Worm (Caenorhabditis elegans) whole organism, L1 larva: ENCODE measurements around the gene jhdm-1.

Experiments
- C16A3.4 ChIP-seq: fragments of 150-350 bp; optimal IDR thresholded peaks from 2 replicates; lab custom pipeline; 2014; ENCODE audit warnings: missing biosample characterization, missing genetic modification characterization
- F16B12.6 ChIP-seq: fragments of 150-350 bp; optimal IDR thresholded peaks from 2 replicates; lab custom pipeline; 2014; ENCODE audit warnings: missing biosample characterization, missing genetic modification characterization
- aha-1 ChIP-seq: fragments of 150-350 bp; optimal IDR thresholded peaks from 2 replicates; lab custom pipeline; 2014; ENCODE audit warnings: missing biosample characterization, missing genetic modification characterization
- alr-1 ChIP-seq: fragments of 200-800 bp; sonication (Bioruptor generic); optimal IDR thresholded peaks from 2 replicates; lab custom pipeline; 2018; ENCODE audit warnings: borderline replicate concordance, mild to moderate bottlenecking, missing genetic modification characterization, missing compliant biosample characterization
- aly-2 ChIP-seq: fragments of 150-350 bp; optimal IDR thresholded peaks from 2 replicates; lab custom pipeline; 2014; ENCODE audit warnings: missing biosample characterization, missing genetic modification characterization
- blmp-1 ChIP-seq: fragments of 150-350 bp; optimal IDR thresholded peaks from 2 replicates; lab custom pipeline; 2014; ENCODE audit warnings: missing biosample characterization, missing genetic modification characterization
- ceh-63 ChIP-seq: fragments of 200-800 bp; sonication (Bioruptor generic); optimal IDR thresholded peaks from 2 replicates; lab custom pipeline; 2018; ENCODE audit warnings: mild to moderate bottlenecking, missing genetic modification characterization, missing compliant biosample characterization
- ceh-82 ChIP-seq, 3 experiments: fragments of 150-350 bp in 1 of 3; sonication (generic microtip) in 2 of 3; optimal IDR thresholded peaks; 2 replicates each; lab custom pipeline; 2014 to 2017; ENCODE audit warnings: missing biosample characterization in 3 of 3, missing genetic modification characterization in 3 of 3
- efl-1 ChIP-seq, 4 experiments: fragments of 150-350 bp; optimal IDR thresholded peaks in 3 of 4; peaks in 1 of 4; 1 replicate in 1 of 4; 2 replicates in 3 of 4; lab custom pipeline; 2014; ENCODE audit warnings: missing biosample characterization in 2 of 4, missing genetic modification characterization in 2 of 4, missing genetic modification reagents in 2 of 4
- egl-27 ChIP-seq, 2 experiments: fragments of 150-350 bp in 1 of 2; sonication (generic microtip); optimal IDR thresholded peaks; 3 replicates each; lab custom pipeline; 2017 to 2018; ENCODE audit warnings: missing biosample characterization in 2 of 2, missing genetic modification characterization in 2 of 2, missing genetic modification reagents in 2 of 2
- elt-2 ChIP-seq: sonication (generic microtip); optimal IDR thresholded peaks from 2 replicates; lab custom pipeline; 2016; ENCODE audit warnings: missing genetic modification characterization, mild to moderate bottlenecking, inconsistent platforms, missing compliant biosample characterization, missing genetic modification reagents
- elt-3 ChIP-seq, 6 experiments: fragments of 150-350 bp in 1 of 6; sonication (generic microtip); optimal IDR thresholded peaks; 2 replicates each; lab custom pipeline; 2017 to 2018; ENCODE audit warnings: missing biosample characterization in 6 of 6, missing genetic modification characterization in 6 of 6, inconsistent platforms in 1 of 6
- ets-5 ChIP-seq: fragments of 200-800 bp; sonication (Bioruptor generic); IDR thresholded peaks from 2 replicates; pipeline ENCODE4 v1.3.6; 2022; ENCODE audit warnings: missing genetic modification characterization, missing compliant biosample characterization
- fkh-10 ChIP-seq: sonication (generic microtip); optimal IDR thresholded peaks from 2 replicates; lab custom pipeline; 2017; ENCODE audit warnings: missing biosample characterization, missing genetic modification reagents, missing genetic modification characterization
- fkh-4 ChIP-seq: sonication (generic microtip); optimal IDR thresholded peaks from 2 replicates; lab custom pipeline; 2016; ENCODE audit warnings: missing compliant biosample characterization, missing genetic modification characterization, borderline replicate concordance
- fkh-8 ChIP-seq: sonication (generic microtip); optimal IDR thresholded peaks from 2 replicates; lab custom pipeline; 2016; ENCODE audit warnings: mild to moderate bottlenecking, missing genetic modification characterization, missing compliant biosample characterization
- fos-1 ChIP-seq: fragments of 150-350 bp; optimal IDR thresholded peaks from 2 replicates; lab custom pipeline; 2014; ENCODE audit warnings: missing biosample characterization, missing genetic modification characterization
- hpl-2 ChIP-seq: fragments of 150-350 bp; optimal IDR thresholded peaks from 2 replicates; lab custom pipeline; 2014; ENCODE audit warnings: missing biosample characterization, missing genetic modification reagents, missing genetic modification characterization
- lin-14 ChIP-seq: fragments of 200-800 bp; sonication (Bioruptor generic); optimal IDR thresholded peaks from 2 replicates; lab custom pipeline; 2018; ENCODE audit warnings: mild to moderate bottlenecking, missing genetic modification characterization, moderate library complexity, missing compliant biosample characterization
- lin-35 ChIP-seq, 2 experiments: fragments of 150-350 bp; optimal IDR thresholded peaks; 2 replicates each; lab custom pipeline; 2014; ENCODE audit warnings: missing biosample characterization in 2 of 2, missing genetic modification characterization in 2 of 2, missing genetic modification reagents in 2 of 2
- lin-39 ChIP-seq: fragments of 150-350 bp; optimal IDR thresholded peaks from 2 replicates; lab custom pipeline; 2014; ENCODE audit warnings: missing biosample characterization, missing genetic modification reagents, missing genetic modification characterization
- lir-3 ChIP-seq: sonication (generic microtip); optimal IDR thresholded peaks from 2 replicates; lab custom pipeline; 2016; ENCODE audit warnings: mild to moderate bottlenecking, missing genetic modification characterization, moderate library complexity, missing compliant biosample characterization; ENCODE audit not compliant: poor library complexity
- lsy-2 ChIP-seq, 2 experiments: fragments of 150-350 bp; optimal IDR thresholded peaks; 2 replicates each; lab custom pipeline; 2014; ENCODE audit warnings: missing biosample characterization in 2 of 2, missing genetic modification characterization in 2 of 2
- mdl-1 ChIP-seq, 2 experiments: fragments of 150-350 bp; optimal IDR thresholded peaks; 2 replicates each; lab custom pipeline; 2014 to 2017; ENCODE audit warnings: missing biosample characterization in 2 of 2, missing genetic modification characterization in 2 of 2, inconsistent platforms in 1 of 2
- mep-1 ChIP-seq: fragments of 150-350 bp; optimal IDR thresholded peaks from 2 replicates; lab custom pipeline; 2014; ENCODE audit warnings: missing biosample characterization, missing genetic modification characterization
- nhr-19 ChIP-seq: fragments of 200-800 bp; sonication (Bioruptor generic); conservative IDR thresholded peaks from 2 replicates; pipeline ENCODE4 v1.3.6; 2022; ENCODE audit warnings: missing genetic modification characterization, missing compliant biosample characterization
- nhr-20 ChIP-seq: sonication (generic microtip); optimal IDR thresholded peaks from 2 replicates; lab custom pipeline; 2016; ENCODE audit warnings: mild to moderate bottlenecking, missing genetic modification characterization, missing compliant biosample characterization
- nhr-237 ChIP-seq: fragments of 150-350 bp; optimal IDR thresholded peaks from 2 replicates; lab custom pipeline; 2014; ENCODE audit warnings: missing biosample characterization, missing genetic modification characterization
- nhr-47 ChIP-seq: sonication (generic microtip); optimal IDR thresholded peaks from 2 replicates; lab custom pipeline; 2016; ENCODE audit warnings: mild to moderate bottlenecking, missing genetic modification characterization, moderate library complexity, missing compliant biosample characterization
- nhr-71 ChIP-seq: sonication (generic microtip); optimal IDR thresholded peaks from 2 replicates; lab custom pipeline; 2016; ENCODE audit warnings: mild to moderate bottlenecking, missing genetic modification characterization, moderate library complexity, missing compliant biosample characterization
- nhr-76 ChIP-seq: sonication (generic microtip); optimal IDR thresholded peaks from 2 replicates; lab custom pipeline; 2017; ENCODE audit warnings: missing biosample characterization, missing genetic modification characterization
- nhr-77 ChIP-seq: fragments of 150-350 bp; optimal IDR thresholded peaks from 2 replicates; lab custom pipeline; 2014; ENCODE audit warnings: missing biosample characterization, missing genetic modification characterization
- nhr-84 ChIP-seq: sonication (generic microtip); optimal IDR thresholded peaks from 2 replicates; lab custom pipeline; 2017; ENCODE audit warnings: missing biosample characterization, missing genetic modification characterization
- nhr-85 ChIP-seq: sonication (generic microtip); peaks from one replicate; lab custom pipeline; 2016; ENCODE audit warnings: missing genetic modification characterization, inconsistent platforms, missing compliant biosample characterization
- pax-3 ChIP-seq: fragments of 200-800 bp; sonication (Bioruptor generic); optimal IDR thresholded peaks from 2 replicates; lab custom pipeline; 2018; ENCODE audit warnings: mild to moderate bottlenecking, missing genetic modification characterization, moderate library complexity, missing compliant biosample characterization
- rnt-1 ChIP-seq: sonication (generic microtip); optimal IDR thresholded peaks from 2 replicates; lab custom pipeline; 2016; ENCODE audit warnings: mild to moderate bottlenecking, missing genetic modification characterization, moderate library complexity, missing compliant biosample characterization
- skn-1 ChIP-seq: fragments of 150-350 bp; optimal IDR thresholded peaks from 2 replicates; lab custom pipeline; 2014; ENCODE audit warnings: missing biosample characterization, missing genetic modification characterization
- snu-23 ChIP-seq: sonication (generic microtip); optimal IDR thresholded peaks from 2 replicates; lab custom pipeline; 2016; ENCODE audit warnings: missing genetic modification characterization, missing compliant biosample characterization
- sox-4 ChIP-seq: sonication (generic microtip); optimal IDR thresholded peaks from 2 replicates; lab custom pipeline; 2016; ENCODE audit warnings: missing genetic modification characterization, missing compliant biosample characterization
- zag-1 ChIP-seq: fragments of 150-350 bp; optimal IDR thresholded peaks from 2 replicates; lab custom pipeline; 2014; ENCODE audit warnings: missing biosample characterization, missing genetic modification characterization
- ztf-4 ChIP-seq: fragments of 150-350 bp; optimal IDR thresholded peaks from 2 replicates; lab custom pipeline; 2014; ENCODE audit warnings: missing biosample characterization, missing genetic modification characterization

Gene jhdm-1

DNA sequence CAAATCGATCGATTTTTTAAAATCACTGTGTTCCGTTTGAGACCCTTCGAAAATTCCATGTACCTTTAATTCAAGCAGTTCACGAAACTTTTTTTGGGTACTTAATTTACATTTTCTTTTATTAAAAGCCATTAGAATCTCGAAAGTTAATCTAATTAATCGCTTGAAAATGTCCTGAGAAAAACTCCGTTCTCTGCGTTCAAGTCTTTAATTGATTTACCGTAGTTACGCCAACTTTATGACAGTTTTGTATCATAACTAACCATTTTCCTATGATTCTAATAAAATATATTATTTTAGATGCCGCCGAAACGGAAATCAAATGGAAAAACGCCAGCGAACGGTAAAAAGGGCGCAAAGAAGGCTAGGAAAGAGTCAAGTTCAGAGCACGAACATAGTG is at the start of gene jhdm-1:
Gene jhdm-1, plus strand, starts transcription at position 301 of the 400 bp plus-strand sequence.
- TF ChIP-seq elt-3 (tag; optimal IDR thresholded peaks at IDR 0.05; lab: Kevin White, UChicago) (no peak), ceh-63 (GFP tag; lab: Kevin White, UChicago) (no peak), elt-2 (tag; lab: Kevin White, UChicago) (no peak), mep-1 (no peak), fos-1 (no peak), sox-4 (tag; lab: Kevin White, UChicago) (no peak), nhr-47 (tag; lab: Kevin White, UChicago) (no peak), hpl-2 (GFP tag; lab: Kevin White, UChicago) (no peak), nhr-237 (no peak)

DNA sequence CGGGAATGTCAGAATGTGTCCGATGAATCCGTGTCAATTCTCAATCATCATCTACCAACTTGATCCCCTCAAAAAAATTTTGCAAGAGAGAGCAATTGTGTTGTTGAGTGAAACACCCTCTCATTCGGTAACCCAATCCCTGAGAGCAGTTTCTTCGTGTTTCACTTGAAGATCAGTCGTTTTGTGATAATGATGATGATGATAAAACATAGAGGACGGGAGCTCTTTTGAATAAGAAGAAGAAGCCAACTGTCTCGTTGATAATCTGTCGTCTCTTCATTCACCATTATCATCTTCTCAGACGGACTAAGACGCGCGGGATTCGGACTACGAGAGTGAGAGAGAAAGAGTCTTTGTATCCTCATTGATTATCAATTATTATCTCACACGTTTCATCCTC is 49.2 kb upstream of the jhdm-1 start:
- TF ChIP-seq nhr-19 (GFP tag; lab: Robert Waterston, UW) = peak; percentile 39
- TF ChIP-seq mep-1 = peak; percentile 10
- TF ChIP-seq ztf-4 (tag; lab: Kevin White, UChicago) = peak; percentile 36
- no peak for TF ChIP-seq nhr-76 (tag; lab: Kevin White, UChicago)
- TF ChIP-seq rnt-1 (tag; lab: Kevin White, UChicago) = peak; percentile 65
- peak; percentile 4 for TF ChIP-seq C16A3.4 (tag; lab: Kevin White, UChicago)
- TF ChIP-seq skn-1 = peak; percentile 29
- TF ChIP-seq nhr-71 = peak; percentile 80
- no peak for TF ChIP-seq nhr-84
- peak; percentile 71 for TF ChIP-seq lin-14 (GFP tag; lab: Kevin White, UChicago)
- no peak for TF ChIP-seq fkh-4 (tag; lab: Kevin White, UChicago)
- peak; percentile 43 to 57 for TF ChIP-seq lsy-2 (tag; optimal IDR thresholded peaks at IDR 0.05; lab: Kevin White, UChicago)
- peak; percentile 63 for TF ChIP-seq snu-23 (GFP tag; lab: Kevin White, UChicago)
- TF ChIP-seq F16B12.6 (tag; lab: Kevin White, UChicago) = no peak
- peak; percentile 30 for TF ChIP-seq nhr-20
- no peak for TF ChIP-seq nhr-77 (tag; lab: Kevin White, UChicago)
- no peak for TF ChIP-seq egl-27 (tag; optimal IDR thresholded peaks at IDR 0.05; lab: Kevin White, UChicago)
- peak; percentile 4 for TF ChIP-seq lir-3

DNA sequence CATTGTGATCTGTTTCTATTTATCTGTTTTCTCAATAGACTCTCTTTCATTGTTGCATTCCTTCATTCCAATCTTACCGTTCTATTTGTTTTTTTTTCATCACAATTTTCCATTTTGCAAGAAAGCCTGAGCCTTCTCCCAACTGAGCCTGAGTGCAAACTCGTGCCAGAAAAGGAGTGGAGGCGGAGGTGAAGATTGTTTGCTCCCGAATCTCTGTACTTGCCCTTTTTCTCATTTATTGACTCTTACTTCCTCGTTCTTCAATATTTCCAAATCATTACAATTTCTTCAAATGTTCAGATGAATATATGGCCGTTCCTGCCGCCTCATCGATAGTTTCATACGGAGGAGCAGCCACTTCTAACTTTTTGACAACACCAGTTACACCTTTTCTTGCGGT is 47.5 kb upstream of the jhdm-1 start, which contains the start of gene let-756:
Gene let-756, plus strand, starts transcription at position 301 of the 400 bp plus-strand sequence.
- no peak for TF ChIP-seq aly-2 (tag; lab: Kevin White, UChicago)
- no peak for TF ChIP-seq lsy-2 (tag; optimal IDR thresholded peaks at IDR 0.05; lab: Kevin White, UChicago)
- no peak for TF ChIP-seq nhr-20
- TF ChIP-seq, all 84 proteins: peak for 0

DNA sequence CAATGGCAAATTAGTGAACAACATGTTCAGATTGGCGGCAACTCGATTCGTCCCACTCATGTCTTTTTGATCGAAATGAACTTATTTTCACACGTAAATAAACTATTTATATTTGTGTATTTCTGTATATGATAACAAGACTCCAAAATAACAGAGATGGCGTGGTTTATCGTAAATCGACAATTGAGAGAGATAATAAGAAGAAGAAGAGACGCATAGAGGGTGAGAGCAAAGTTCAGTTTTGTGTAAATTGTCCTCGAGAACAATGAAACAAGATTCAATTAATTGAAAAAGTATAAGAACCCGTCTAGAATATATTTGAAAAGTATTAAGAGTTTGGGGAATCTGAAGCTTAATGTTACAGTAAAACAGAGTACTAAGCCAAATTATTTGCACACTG is 42.9 kb upstream of the jhdm-1 start:
- TF ChIP-seq blmp-1 (tag; lab: Kevin White, UChicago) = peak; percentile 33
- peak; percentile 11 for TF ChIP-seq snu-23 (GFP tag; lab: Kevin White, UChicago)
- TF ChIP-seq elt-2 (tag; lab: Kevin White, UChicago) = peak; percentile 25
- TF ChIP-seq nhr-71 = peak; percentile 35
- TF ChIP-seq C16A3.4 (tag; lab: Kevin White, UChicago) = peak; percentile 13
- TF ChIP-seq elt-3 (tag; optimal IDR thresholded peaks at IDR 0.05; lab: Kevin White, UChicago) = peak in 1 of 6 experiments; percentile 32
- peak in 1 of 2 experiments; percentile 51 for TF ChIP-seq lsy-2 (tag; optimal IDR thresholded peaks at IDR 0.05; lab: Kevin White, UChicago)
- peak in 1 of 2 experiments; percentile 29 for TF ChIP-seq lin-35 (GFP tag; optimal IDR thresholded peaks at IDR 0.05; lab: Kevin White, UChicago)
- no peak for TF ChIP-seq lin-14 (GFP tag; lab: Kevin White, UChicago)
- peak; percentile 61 for TF ChIP-seq nhr-85 (tag; lab: Kevin White, UChicago)
- no peak for TF ChIP-seq ets-5 (GFP tag; lab: Robert Waterston, UW)
- no peak for TF ChIP-seq ceh-82 (tag; optimal IDR thresholded peaks at IDR 0.05; lab: Kevin White, UChicago)

DNA sequence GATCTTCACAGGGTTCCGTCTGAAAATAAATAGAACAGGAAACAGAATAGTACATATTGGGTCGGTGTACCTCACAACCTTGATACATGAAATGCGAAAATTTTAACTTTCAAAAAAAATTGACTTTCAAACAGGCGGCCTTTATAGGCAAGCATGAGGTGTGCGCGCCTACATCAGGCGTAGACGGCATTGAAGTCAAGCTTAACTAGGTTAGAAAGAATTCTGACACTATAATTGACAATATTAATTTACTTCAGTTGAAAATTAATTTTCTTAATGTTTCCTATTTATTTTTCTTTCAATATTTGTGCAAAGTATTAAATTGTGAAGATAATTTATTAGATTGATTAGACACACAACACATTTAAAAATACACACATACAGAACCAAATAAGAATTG is 42.4 kb upstream of the jhdm-1 start, which contains the start of gene C05D11.5:
Gene C05D11.5, minus strand, starts transcription at position 101 of the 400 bp plus-strand sequence.
- TF ChIP-seq mdl-1 (tag; optimal IDR thresholded peaks at IDR 0.05; lab: Kevin White, UChicago) (no peak), aha-1 (no peak), zag-1 (tag; lab: Kevin White, UChicago) (no peak), fkh-10 (no peak), alr-1 (no peak), pax-3 (no peak), lin-14 (GFP tag; lab: Kevin White, UChicago) (no peak), fkh-8 (tag; lab: Kevin White, UChicago) (no peak), efl-1 (optimal IDR thresholded peaks at IDR 0.05; lab: Kevin White, UChicago) (no peak), efl-1 (GFP tag; optimal IDR thresholded peaks at IDR 0.05 in 1 of 2; lab: Kevin White, UChicago) (no peak), lin-39 (tag; lab: Kevin White, UChicago) (no peak), nhr-77 (tag; lab: Kevin White, UChicago) (no peak)
